Worm (Caenorhabditis elegans): ENCODE data around the gene F22F7.12.

The F22F7.12 gene

ce11 chrV:2097653-2098052 is 46.7 kb downstream of the F22F7.12 start, which contains the start of gene clec-208:
TSS of gene clec-208 (plus strand) at chrV:2097953.
- TF ChIP-seq nhr-25 (tag; optimal IDR thresholded peaks at IDR 0.05) (no peak), nhr-12 (tag; optimal IDR thresholded peaks at IDR 0.05) (no peak), sem-4 (tag; optimal IDR thresholded peaks at IDR 0.05) (no peak), unc-39 (tag; optimal IDR thresholded peaks at IDR 0.05) (no peak), zag-1 (tag; optimal IDR thresholded peaks at IDR 0.05) (no peak), ceh-82 (tag; optimal IDR thresholded peaks at IDR 0.05) (no peak), ceh-16 (tag; optimal IDR thresholded peaks at IDR 0.05) (no peak), unc-62 (GFP tag; optimal IDR thresholded peaks at IDR 0.05) (no peak), ztf-1 (GFP tag; conservative IDR thresholded peaks at IDR 0.05) (no peak), crh-2 (tag; optimal IDR thresholded peaks at IDR 0.05) (no peak), mdl-1 (tag; optimal IDR thresholded peaks at IDR 0.05) (no peak), sma-3 (GFP tag; optimal IDR thresholded peaks at IDR 0.05) (no peak), F13H6.1 (tag; optimal IDR thresholded peaks at IDR 0.05) (no peak), ZK546.5 (tag; optimal IDR thresholded peaks at IDR 0.05) (no peak), Y55F3AM.14 (GFP tag; optimal IDR thresholded peaks at IDR 0.05) (no peak), mab-5 (tag; optimal IDR thresholded peaks at IDR 0.05) (no peak), nhr-237 (tag; optimal IDR thresholded peaks at IDR 0.05) (no peak), nhr-21 (tag; optimal IDR thresholded peaks at IDR 0.05) (no peak), nhr-23 (tag; optimal IDR thresholded peaks at IDR 0.05) (no peak)

- TF ChIP-seq lsy-2 (tag; optimal IDR thresholded peaks at IDR 0.05) (no peak), nhr-77 (tag; optimal IDR thresholded peaks at IDR 0.05) (no peak), mbf-1 (tag; optimal IDR thresholded peaks at IDR 0.05) (no peak), lin-39 (tag; optimal IDR thresholded peaks at IDR 0.05) (no peak), nhr-25 (tag; optimal IDR thresholded peaks at IDR 0.05) (no peak), C34F6.9 (tag; optimal IDR thresholded peaks at IDR 0.05) (no peak), unc-55 (GFP tag; optimal IDR thresholded peaks at IDR 0.05) (no peak), nhr-23 (tag; optimal IDR thresholded peaks at IDR 0.05) (no peak), skn-1 (tag; optimal IDR thresholded peaks at IDR 0.05) (no peak)
These were observed 48.5 kb downstream of the F22F7.12 start, which contains the start of gene clec-207 for ce11 chrV:2095772-2096171. TSS of gene clec-207 (plus strand) at chrV:2096072.

- no peak for TF ChIP-seq mbf-1 (tag; optimal IDR thresholded peaks at IDR 0.05)
- no peak for TF ChIP-seq ceh-16 (tag; optimal IDR thresholded peaks at IDR 0.05)
- no peak for TF ChIP-seq lin-13 (GFP tag; optimal IDR thresholded peaks at IDR 0.05)
- TF ChIP-seq lin-11 (tag; optimal IDR thresholded peaks at IDR 0.05): no peak
- no peak for TF ChIP-seq sma-3 (GFP tag; optimal IDR thresholded peaks at IDR 0.05)
- TF ChIP-seq dmd-4 (tag; optimal IDR thresholded peaks at IDR 0.05): no peak
- TF ChIP-seq alr-1 (tag; optimal IDR thresholded peaks at IDR 0.05): no peak
- no peak for TF ChIP-seq nhr-77 (tag; optimal IDR thresholded peaks at IDR 0.05)
- no peak for TF ChIP-seq lsy-2 (tag; optimal IDR thresholded peaks at IDR 0.05)
These were observed 49.1 kb downstream of the F22F7.12 start, which contains the start of gene F36F12.2 for ce11 chrV:2095204-2095603. TSS of gene F36F12.2 (minus strand) at chrV:2095304.

Data from whole organism, L2 larva.